Fruit fly (Drosophila melanogaster) whole organism, embryonic: ENCODE results near the gene RapGAP1.

Experiments used
- Atf-2 ChIP-seq: fragments of 200-800 bp; sonication (Bioruptor generic); optimal IDR thresholded peaks from 2 replicates; lab custom pipeline; 2016; ENCODE audit warnings: missing biosample characterization, missing genetic modification characterization
- Bgb ChIP-seq: fragments of 200-800 bp; sonication (Bioruptor generic); IDR thresholded peaks from 2 replicates; pipeline ENCODE4 v1.3.6; 2022; ENCODE audit warnings: missing biosample characterization, missing genetic modification characterization; ENCODE audit not compliant: partially characterized antibody
- CG10209 ChIP-seq: fragments of 200-800 bp; sonication (Bioruptor generic); optimal IDR thresholded peaks from 3 replicates; lab custom pipeline; 2017; ENCODE audit warnings: missing biosample characterization, mild to moderate bottlenecking, missing genetic modification characterization, missing genetic modification reagents
- CG10321 ChIP-seq: fragments of 200-800 bp; sonication (Bioruptor generic); IDR thresholded peaks from 2 replicates; pipeline ENCODE4 v1.3.6; 2022; ENCODE audit warnings: missing biosample characterization, missing genetic modification characterization
- CG10366 ChIP-seq: fragments of 200-800 bp; sonication (Bioruptor generic); IDR thresholded peaks from 2 replicates; pipeline ENCODE4 v1.3.6; 2022; ENCODE audit warnings: missing biosample characterization, missing genetic modification characterization
- CG11085 ChIP-seq: fragments of 200-800 bp; sonication (Bioruptor generic); IDR thresholded peaks from 2 replicates; pipeline ENCODE4 v1.3.6; 2022; ENCODE audit warnings: missing biosample characterization, missing genetic modification characterization
- CG12659 ChIP-seq: fragments of 200-800 bp; sonication (Bioruptor generic); optimal IDR thresholded peaks from 3 replicates; lab custom pipeline; 2017; ENCODE audit warnings: mild to moderate bottlenecking, missing biosample characterization, missing genetic modification reagents, missing genetic modification characterization
- CG13296 ChIP-seq: fragments of 200-800 bp; sonication (Bioruptor generic); optimal IDR thresholded peaks from 3 replicates; lab custom pipeline; 2018; ENCODE audit warnings: missing biosample characterization, mild to moderate bottlenecking, missing genetic modification characterization
- CG15601 ChIP-seq: fragments of 200-800 bp; sonication (Bioruptor generic); optimal IDR thresholded peaks from 3 replicates; lab custom pipeline; 2019; ENCODE audit warnings: missing biosample characterization, mild to moderate bottlenecking, missing genetic modification characterization, moderate library complexity
- CG17359 ChIP-seq: fragments of 200-800 bp; sonication (Bioruptor generic); optimal IDR thresholded peaks from 3 replicates; lab custom pipeline; 2018; ENCODE audit warnings: missing biosample characterization, mild to moderate bottlenecking, missing genetic modification characterization, moderate library complexity
- CG17829 ChIP-seq: fragments of 200-800 bp; optimal IDR thresholded peaks from 2 replicates; lab custom pipeline; 2019; ENCODE audit warnings: missing biosample characterization, mild to moderate bottlenecking, missing genetic modification characterization, moderate library complexity
- CG2202 ChIP-seq: fragments of 200-800 bp; sonication (Bioruptor generic); optimal IDR thresholded peaks from 2 replicates; lab custom pipeline; 2018; ENCODE audit warnings: missing biosample characterization, mild to moderate bottlenecking, missing genetic modification characterization
- CG32767 ChIP-seq: fragments of 200-800 bp; sonication (Bioruptor generic); IDR thresholded peaks from 2 replicates; pipeline ENCODE4 v1.3.6; 2022; ENCODE audit warnings: missing biosample characterization, missing genetic modification characterization
- CG33557 ChIP-seq: fragments of 200-800 bp; sonication (Bioruptor generic); optimal IDR thresholded peaks from 2 replicates; lab custom pipeline; 2019; ENCODE audit warnings: missing biosample characterization, mild to moderate bottlenecking, missing genetic modification characterization, moderate library complexity
- CG4282 ChIP-seq: fragments of 200-800 bp; sonication (Bioruptor generic); optimal IDR thresholded peaks from 2 replicates; lab custom pipeline; 2016; ENCODE audit warnings: missing biosample characterization, missing genetic modification characterization
- CG8281 ChIP-seq: fragments of 200-800 bp; sonication (Bioruptor generic); optimal IDR thresholded peaks from 2 replicates; lab custom pipeline; 2018; ENCODE audit warnings: missing biosample characterization, mild to moderate bottlenecking, missing genetic modification characterization, moderate library complexity
- CG9797 ChIP-seq: fragments of 200-800 bp; sonication (Bioruptor generic); optimal IDR thresholded peaks from 3 replicates; lab custom pipeline; 2018; ENCODE audit warnings: missing biosample characterization, mild to moderate bottlenecking, missing genetic modification characterization
- CG9932 ChIP-seq: fragments of 200-800 bp; sonication (Bioruptor generic); IDR thresholded peaks from 2 replicates; pipeline ENCODE4 v1.3.6; 2022; ENCODE audit warnings: missing biosample characterization, missing genetic modification characterization
- Dp ChIP-seq: fragments of 200-800 bp; sonication (Bioruptor generic); optimal IDR thresholded peaks from 2 replicates; lab custom pipeline; 2018; ENCODE audit warnings: missing biosample characterization, mild to moderate bottlenecking, missing genetic modification characterization, moderate library complexity
- Eip74EF ChIP-seq, 2 experiments: fragments of 200-800 bp in 1 of 2; fragments of >200 bp in 1 of 2; sonication (Bioruptor generic) in 1 of 2; optimal IDR thresholded peaks; 2 replicates each; lab custom pipeline; 2017 to 2019; ENCODE audit warnings: missing biosample characterization in 2 of 2, missing genetic modification characterization in 2 of 2, mild to moderate bottlenecking in 1 of 2, moderate library complexity in 1 of 2
- Hmx ChIP-seq: fragments of 200-800 bp; sonication (Bioruptor generic); optimal IDR thresholded peaks from 2 replicates; lab custom pipeline; 2016; ENCODE audit warnings: missing biosample characterization, missing genetic modification characterization
- Kr ChIP-seq: fragments of 200-800 bp; sonication (Bioruptor generic); optimal IDR thresholded peaks from 2 replicates; lab custom pipeline; 2017; ENCODE audit warnings: missing biosample characterization, mild to moderate bottlenecking, missing genetic modification characterization
- Mad ChIP-seq: fragments of 200-800 bp; sonication (Bioruptor generic); optimal IDR thresholded peaks from 2 replicates; lab custom pipeline; 2016; ENCODE audit warnings: missing biosample characterization, missing genetic modification characterization
- Max ChIP-seq: fragments of 200-800 bp; sonication (Bioruptor generic); optimal IDR thresholded peaks from 2 replicates; lab custom pipeline; 2016; ENCODE audit warnings: missing biosample characterization, mild to moderate bottlenecking, missing genetic modification characterization
- Med ChIP-seq: fragments of 200-800 bp; sonication (Bioruptor generic); peaks from one replicate; lab custom pipeline; 2016; ENCODE audit warnings: missing biosample characterization, missing genetic modification characterization, mild to moderate bottlenecking, inconsistent platforms, moderate library complexity
- Ravus ChIP-seq: fragments of 200-800 bp; sonication (Bioruptor generic); IDR thresholded peaks from 2 replicates; pipeline ENCODE4 v1.3.6; 2022; ENCODE audit warnings: missing biosample characterization, missing genetic modification characterization
- Sry-β ChIP-seq: fragments of 200-800 bp; sonication (Bioruptor generic); optimal IDR thresholded peaks from 2 replicates; lab custom pipeline; 2018; ENCODE audit warnings: missing biosample characterization, mild to moderate bottlenecking, missing genetic modification characterization, moderate library complexity
- Ssrp ChIP-seq: fragments of 200-800 bp; sonication (Bioruptor generic); optimal IDR thresholded peaks from 2 replicates; lab custom pipeline; 2018; ENCODE audit warnings: missing biosample characterization, mild to moderate bottlenecking, missing genetic modification characterization, moderate library complexity
- Xrp1 ChIP-seq: fragments of 200-800 bp; sonication (Bioruptor generic); IDR thresholded peaks from 2 replicates; pipeline ENCODE4 v1.3.6; 2022; ENCODE audit warnings: missing biosample characterization, missing genetic modification characterization
- aop ChIP-seq: fragments of 200-800 bp; sonication (Bioruptor generic); IDR thresholded peaks from 2 replicates; pipeline ENCODE4 v1.3.6; 2022; ENCODE audit warnings: missing biosample characterization, missing genetic modification characterization
- az2 ChIP-seq: fragments of 200-800 bp; sonication (Bioruptor generic); optimal IDR thresholded peaks from 3 replicates; lab custom pipeline; 2016; ENCODE audit warnings: missing biosample characterization, missing genetic modification characterization
- bowl ChIP-seq: fragments of 200-800 bp; sonication (Bioruptor generic); IDR thresholded peaks from 2 replicates; pipeline ENCODE4 v1.3.6; 2022; ENCODE audit warnings: missing biosample characterization, missing genetic modification characterization
- btn ChIP-seq: fragments of 200-800 bp; sonication (Bioruptor generic); optimal IDR thresholded peaks from 2 replicates; lab custom pipeline; 2016; ENCODE audit warnings: missing biosample characterization, missing genetic modification characterization
- croc ChIP-seq: fragments of 200-800 bp; sonication (Bioruptor generic); conservative IDR thresholded peaks from 3 replicates; pipeline ENCODE4 v1.3.6; 2022; ENCODE audit warnings: missing biosample characterization, missing genetic modification characterization
- crp ChIP-seq, 2 experiments: fragments of 200-800 bp; sonication (Bioruptor generic); optimal IDR thresholded peaks; 2 replicates in 1 of 2; 3 replicates in 1 of 2; lab custom pipeline; 2017; ENCODE audit warnings: missing biosample characterization in 2 of 2, missing genetic modification characterization in 2 of 2, mild to moderate bottlenecking in 1 of 2, moderate library complexity in 1 of 2
- eve ChIP-seq, 2 experiments: fragments of >200 bp; optimal IDR thresholded peaks; 2 replicates each; lab custom pipeline; 2017; ENCODE audit warnings: missing biosample characterization in 2 of 2, missing genetic modification characterization in 2 of 2
- gsb-n ChIP-seq: fragments of 200-800 bp; sonication (Bioruptor generic); optimal IDR thresholded peaks from 3 replicates; lab custom pipeline; 2018; ENCODE audit warnings: missing biosample characterization, mild to moderate bottlenecking, missing genetic modification characterization
- hkb ChIP-seq, 2 experiments: fragments of 200-800 bp in 1 of 2; fragments of >200 bp in 1 of 2; sonication (Bioruptor generic) in 1 of 2; IDR thresholded peaks in 1 of 2; optimal IDR thresholded peaks in 1 of 2; 2 replicates each; pipeline versions ENCODE4 v1.3.6 to Lab custom; 2017 to 2022; ENCODE audit warnings: missing biosample characterization in 1 of 2, missing genetic modification characterization in 1 of 2
- mld ChIP-seq: fragments of 200-800 bp; sonication (Bioruptor generic); IDR thresholded peaks from 3 replicates; pipeline ENCODE4 v1.3.6; 2022; ENCODE audit warnings: missing biosample characterization, missing genetic modification characterization; ENCODE audit not compliant: partially characterized antibody
- onecut ChIP-seq: fragments of 200-800 bp; sonication (Bioruptor generic); IDR thresholded peaks from 2 replicates; pipeline ENCODE4 v1.3.6; 2022; ENCODE audit warnings: missing biosample characterization, missing genetic modification characterization
- pb ChIP-seq: fragments of 200-800 bp; sonication (Bioruptor generic); optimal IDR thresholded peaks from 3 replicates; lab custom pipeline; 2016; ENCODE audit warnings: missing biosample characterization, missing genetic modification characterization
- peb ChIP-seq: fragments of 200-800 bp; sonication (Bioruptor generic); IDR thresholded peaks from 2 replicates; pipeline ENCODE4 v1.3.6; 2022; ENCODE audit warnings: missing biosample characterization, missing genetic modification characterization
- phol ChIP-seq: fragments of 200-800 bp; sonication (Bioruptor generic); optimal IDR thresholded peaks from 3 replicates; lab custom pipeline; 2018; ENCODE audit warnings: missing biosample characterization, mild to moderate bottlenecking, missing genetic modification characterization, moderate library complexity
- psq ChIP-seq: fragments of 200-800 bp; sonication (Bioruptor generic); optimal IDR thresholded peaks from 2 replicates; lab custom pipeline; 2017; ENCODE audit warnings: missing biosample characterization, missing genetic modification characterization
- slp2 ChIP-seq: fragments of 200-800 bp; sonication (Bioruptor generic); optimal IDR thresholded peaks from 2 replicates; lab custom pipeline; 2016; ENCODE audit warnings: missing biosample characterization, missing genetic modification characterization
- sob ChIP-seq: fragments of 200-800 bp; sonication (Bioruptor generic); IDR thresholded peaks from 2 replicates; pipeline ENCODE4 v1.3.6; 2022; ENCODE audit warnings: missing biosample characterization, missing genetic modification characterization
- wek ChIP-seq: fragments of 200-800 bp; sonication (Bioruptor generic); optimal IDR thresholded peaks from 3 replicates; lab custom pipeline; 2018; ENCODE audit warnings: missing biosample characterization, mild to moderate bottlenecking, missing genetic modification characterization, moderate library complexity
- zen ChIP-seq: fragments of 200-800 bp; sonication (Bioruptor generic); optimal IDR thresholded peaks from 3 replicates; lab custom pipeline; 2018; ENCODE audit warnings: missing biosample characterization, mild to moderate bottlenecking, missing genetic modification characterization, moderate library complexity

RapGAP1 gene

dm6 chr2L:7494341-7495293 lies 84.2 kb downstream of the RapGAP1 start (continued):
- TF ChIP-seq bowl (GFP tag; lab: Robert Waterston, UW) (peak; percentile 46; the same call in 1 of the 2 replicates), Ravus (GFP tag; lab: Robert Waterston, UW) (no peak; the same call in 1 of the 2 replicates), CG4282 (GFP tag; lab: Kevin White, UChicago) (no peak), crp (GFP tag; optimal IDR thresholded peaks at IDR 0.05; lab: Kevin White, UChicago) (no peak), CG12659 (GFP tag; lab: Kevin White, UChicago) (peak; percentile 42), psq (GFP tag; lab: Kevin White, UChicago) (no peak), phol (tag; lab: Kevin White, UChicago) (peak; percentile 34), CG13296 (GFP tag; lab: Kevin White, UChicago) (no peak), onecut (GFP tag; lab: Robert Waterston, UW) (peak; percentile 40), hkb (optimal IDR thresholded peaks at IDR 0.05; lab: Kevin White, UChicago) (no peak), hkb (GFP tag; IDR thresholded peaks at IDR 0.05; lab: Robert Waterston, UW) (peak; percentile 68; the same call in 1 of the 2 replicates), mld (GFP tag; lab: Robert Waterston, UW) (no peak), croc (GFP tag; lab: Robert Waterston, UW) (no peak), Atf-2 (GFP tag; lab: Kevin White, UChicago) (no peak), CG9932 (GFP tag; lab: Robert Waterston, UW) (peak; percentile 88), gsb-n (no peak), CG10321 (no peak), Eip74EF (GFP tag; optimal IDR thresholded peaks at IDR 0.05; lab: Kevin White, UChicago) (no peak), CG32767 (GFP tag; lab: Robert Waterston, UW) (no peak), pb (GFP tag; lab: Kevin White, UChicago) (no peak), CG15601 (tag; lab: Kevin White, UChicago) (no peak), CG10209 (GFP tag; lab: Kevin White, UChicago) (peak; percentile 48), CG8281 (tag; lab: Kevin White, UChicago) (no peak), Kr (GFP tag; lab: Kevin White, UChicago) (no peak), peb (GFP tag; lab: Robert Waterston, UW) (no peak), CG9797 (GFP tag; lab: Kevin White, UChicago) (no peak), Hmx (GFP tag; lab: Kevin White, UChicago) (no peak), zen (tag; lab: Kevin White, UChicago) (no peak), wek (no peak), Med (GFP tag; lab: Kevin White, UChicago) (peak; percentile 74), CG17829 (tag; lab: Kevin White, UChicago) (no peak), aop (GFP tag; lab: Robert Waterston, UW) (no peak), CG10366 (GFP tag; lab: Robert Waterston, UW) (peak; percentile 40), Ssrp (tag; lab: Kevin White, UChicago) (peak; percentile 9), CG2202 (tag; lab: Kevin White, UChicago) (no peak), btn (GFP tag; lab: Kevin White, UChicago) (no peak), Dp (no peak), CG17359 (peak; percentile 25), Xrp1 (GFP tag; lab: Robert Waterston, UW) (peak; percentile 14; the same call in 1 of the 2 replicates), Sry-β (GFP tag; lab: Kevin White, UChicago) (no peak), CG11085 (no peak), Max (GFP tag; lab: Kevin White, UChicago) (peak; percentile 4), CG33557 (GFP tag; lab: Kevin White, UChicago) (peak; percentile 48), az2 (GFP tag; lab: Kevin White, UChicago) (peak; percentile 43), slp2 (GFP tag; lab: Kevin White, UChicago) (no peak), sob (GFP tag; lab: Robert Waterston, UW) (peak; percentile 77), eve (GFP tag; optimal IDR thresholded peaks at IDR 0.05; lab: Kevin White, UChicago) (peak in 1 of 2 experiments; percentile 55), Bgb (GFP tag; lab: Robert Waterston, UW) (no peak), Mad (GFP tag; lab: Kevin White, UChicago) (no peak)
